Fruit fly (Drosophila melanogaster) S2 (cell line): ENCODE data around the gene CG10301.

Source experiments
- CG8478 ChIP-seq: fragments of >200 bp; optimal IDR thresholded peaks from 2 replicates; lab custom pipeline; 2018
- CTCF ChIP-seq, 2 experiments: fragments of >200 bp; optimal IDR thresholded peaks; 2 replicates each; lab custom pipeline; 2018

dm6 chr3R:23669401-23670216 is 40.3 kb upstream of the CG10301 start, which contains the start of gene CG31145:
- TF ChIP-seq CG8478 (lab: Kevin White, UChicago), result no peak
- TF ChIP-seq CTCF (optimal IDR thresholded peaks at IDR 0.05; lab: Kevin White, UChicago), result no peak
